Fruit fly (Drosophila melanogaster) whole organism, embryonic: ENCODE results near the gene CG45428.

Source experiments
- C15 ChIP-seq: fragments of 200-800 bp; sonication (Bioruptor generic); IDR thresholded peaks from 3 replicates; pipeline ENCODE4 v1.3.6; 2022; ENCODE audit warnings: missing biosample characterization, missing genetic modification characterization
- CG11504 ChIP-seq: fragments of 200-800 bp; sonication (Bioruptor generic); optimal IDR thresholded peaks from 3 replicates; lab custom pipeline; 2019; ENCODE audit warnings: missing biosample characterization, mild to moderate bottlenecking, missing genetic modification characterization, moderate library complexity
- CG11560 ChIP-seq: fragments of 200-800 bp; sonication (Bioruptor generic); IDR thresholded peaks from 3 replicates; pipeline ENCODE4 v1.3.6; 2022; ENCODE audit warnings: missing biosample characterization, missing genetic modification characterization
- CG11723 ChIP-seq: fragments of 200-800 bp; sonication (Bioruptor generic); optimal IDR thresholded peaks from 2 replicates; lab custom pipeline; 2017; ENCODE audit warnings: missing biosample characterization, mild to moderate bottlenecking, missing genetic modification characterization
- CG12155 ChIP-seq: fragments of 200-800 bp; sonication (Bioruptor generic); optimal IDR thresholded peaks from 3 replicates; lab custom pipeline; 2016; ENCODE audit warnings: missing biosample characterization, missing genetic modification characterization
- CG1233 ChIP-seq: fragments of 200-800 bp; sonication (Bioruptor generic); optimal IDR thresholded peaks from 4 replicates; lab custom pipeline; 2018; ENCODE audit warnings: missing biosample characterization, mild to moderate bottlenecking, missing genetic modification characterization
- CG12659 ChIP-seq: fragments of 200-800 bp; sonication (Bioruptor generic); optimal IDR thresholded peaks from 3 replicates; lab custom pipeline; 2017; ENCODE audit warnings: mild to moderate bottlenecking, missing biosample characterization, missing genetic modification reagents, missing genetic modification characterization
- CG13123 ChIP-seq: fragments of 200-800 bp; sonication (Bioruptor generic); optimal IDR thresholded peaks from 2 replicates; lab custom pipeline; 2016; ENCODE audit warnings: missing biosample characterization, missing genetic modification characterization
- CG13287 ChIP-seq: fragments of 200-800 bp; sonication (Bioruptor generic); IDR thresholded peaks from 2 replicates; pipeline ENCODE4 v1.3.6; 2022; ENCODE audit warnings: missing biosample characterization, missing genetic modification characterization; ENCODE audit not compliant: partially characterized antibody
- CG14050 ChIP-seq: fragments of 200-800 bp; sonication (Bioruptor generic); IDR thresholded peaks from 3 replicates; pipeline ENCODE4 v1.3.6; 2022; ENCODE audit warnings: missing biosample characterization, missing genetic modification characterization
- CG1603 ChIP-seq: fragments of 200-800 bp; sonication (Bioruptor generic); optimal IDR thresholded peaks from 2 replicates; lab custom pipeline; 2019; ENCODE audit warnings: missing biosample characterization, mild to moderate bottlenecking, missing genetic modification characterization, moderate library complexity
- CG17829 ChIP-seq: fragments of 200-800 bp; optimal IDR thresholded peaks from 2 replicates; lab custom pipeline; 2019; ENCODE audit warnings: missing biosample characterization, mild to moderate bottlenecking, missing genetic modification characterization, moderate library complexity
- CG18011 ChIP-seq: fragments of 200-800 bp; sonication (Bioruptor generic); optimal IDR thresholded peaks from 2 replicates; lab custom pipeline; 2017; ENCODE audit warnings: missing biosample characterization, missing genetic modification characterization, mild to moderate bottlenecking, moderate library complexity, missing genotype
- CG2889 ChIP-seq: fragments of 200-800 bp; sonication (Bioruptor generic); IDR thresholded peaks from 3 replicates; pipeline ENCODE4 v1.3.6; 2022; ENCODE audit warnings: missing biosample characterization, missing genetic modification characterization
- CG3065 ChIP-seq: fragments of 200-800 bp; sonication (Bioruptor generic); optimal IDR thresholded peaks from 2 replicates; lab custom pipeline; 2016; ENCODE audit warnings: missing biosample characterization, missing genetic modification characterization
- CG3163 ChIP-seq: fragments of 200-800 bp; sonication (Bioruptor generic); optimal IDR thresholded peaks from 3 replicates; lab custom pipeline; 2016; ENCODE audit warnings: missing biosample characterization, missing genetic modification characterization
- CG34376 ChIP-seq: fragments of 200-800 bp; sonication (Bioruptor generic); optimal IDR thresholded peaks from 2 replicates; lab custom pipeline; 2018; ENCODE audit warnings: missing biosample characterization, mild to moderate bottlenecking, missing genetic modification characterization
- CG34422 ChIP-seq: fragments of 200-800 bp; sonication (Bioruptor generic); IDR thresholded peaks from 3 replicates; pipeline ENCODE4 v1.3.6; 2022; ENCODE audit warnings: missing biosample characterization, missing genetic modification characterization
- CG42726 ChIP-seq: fragments of 200-800 bp; sonication (Bioruptor generic); IDR thresholded peaks from 2 replicates; pipeline ENCODE4 v1.3.6; 2022; ENCODE audit warnings: missing biosample characterization, missing genetic modification characterization; ENCODE audit not compliant: partially characterized antibody
- CG4854 ChIP-seq: fragments of 200-800 bp; sonication (Bioruptor generic); optimal IDR thresholded peaks from 2 replicates; lab custom pipeline; 2016; ENCODE audit warnings: missing biosample characterization, missing genetic modification characterization, inconsistent platforms
- CG6175 ChIP-seq: fragments of 200-800 bp; sonication (Bioruptor generic); IDR thresholded peaks from 3 replicates; pipeline ENCODE4 v1.3.6; 2022; ENCODE audit warnings: missing biosample characterization, missing genetic modification characterization
- CG6765 ChIP-seq: fragments of 200-800 bp; sonication (Bioruptor generic); optimal IDR thresholded peaks from 3 replicates; lab custom pipeline; 2017; ENCODE audit warnings: missing biosample characterization, mild to moderate bottlenecking, missing genetic modification characterization
- CG6791 ChIP-seq: fragments of 200-800 bp; sonication (Bioruptor generic); IDR thresholded peaks from 3 replicates; pipeline ENCODE4 v1.3.6; 2022; ENCODE audit warnings: missing biosample characterization, missing genetic modification characterization; ENCODE audit not compliant: partially characterized antibody
- CG7271 ChIP-seq: fragments of 200-800 bp; sonication (Bioruptor generic); optimal IDR thresholded peaks from 2 replicates; lab custom pipeline; 2018; ENCODE audit warnings: missing biosample characterization, mild to moderate bottlenecking, missing genetic modification characterization, moderate library complexity
- CG7556 ChIP-seq: fragments of 200-800 bp; sonication (Bioruptor generic); optimal IDR thresholded peaks from 2 replicates; lab custom pipeline; 2017; ENCODE audit warnings: missing biosample characterization, mild to moderate bottlenecking, missing genetic modification characterization
- CG7786 ChIP-seq: fragments of 200-800 bp; sonication (Bioruptor generic); optimal IDR thresholded peaks from 2 replicates; lab custom pipeline; 2016; ENCODE audit warnings: missing biosample characterization, missing genetic modification characterization
- CG9609 ChIP-seq: fragments of 200-800 bp; sonication (Bioruptor generic); optimal IDR thresholded peaks from 3 replicates; lab custom pipeline; 2016; ENCODE audit warnings: missing biosample characterization, missing genetic modification characterization
- CoRest ChIP-seq: fragments of 200-800 bp; sonication (Bioruptor generic); optimal IDR thresholded peaks from 3 replicates; lab custom pipeline; 2018; ENCODE audit warnings: missing biosample characterization, mild to moderate bottlenecking, missing genetic modification characterization, moderate library complexity
- Dek ChIP-seq: fragments of 200-800 bp; sonication (Bioruptor generic); optimal IDR thresholded peaks from 3 replicates; lab custom pipeline; 2019; ENCODE audit warnings: missing biosample characterization, mild to moderate bottlenecking, missing genetic modification characterization, moderate library complexity
- Dip3 ChIP-seq: fragments of 200-800 bp; sonication (Bioruptor generic); optimal IDR thresholded peaks from 3 replicates; lab custom pipeline; 2016; ENCODE audit warnings: missing biosample characterization, missing genetic modification characterization
- Doc2 ChIP-seq: fragments of 200-800 bp; sonication (Bioruptor generic); IDR thresholded peaks from 2 replicates; pipeline ENCODE4 v1.3.6; 2022; ENCODE audit warnings: missing biosample characterization, missing genetic modification characterization
- ERR ChIP-seq: fragments of 200-800 bp; sonication (Bioruptor generic); optimal IDR thresholded peaks from 2 replicates; lab custom pipeline; 2016; ENCODE audit warnings: missing biosample characterization, missing genetic modification characterization
- H15 ChIP-seq: fragments of 200-800 bp; sonication (Bioruptor generic); IDR thresholded peaks from 3 replicates; pipeline ENCODE4 v1.3.6; 2022; ENCODE audit warnings: missing biosample characterization, missing genetic modification characterization
- Hey ChIP-seq: fragments of 200-800 bp; sonication (Bioruptor generic); optimal IDR thresholded peaks from 3 replicates; lab custom pipeline; 2018; ENCODE audit warnings: missing biosample characterization, mild to moderate bottlenecking, missing genetic modification characterization
- Hr51 ChIP-seq, 2 experiments: fragments of 200-800 bp; sonication (Bioruptor generic); optimal IDR thresholded peaks; 2 replicates in 1 of 2; 3 replicates in 1 of 2; lab custom pipeline; 2016 to 2018; ENCODE audit warnings: missing biosample characterization in 2 of 2, missing genetic modification characterization in 2 of 2, mild to moderate bottlenecking in 1 of 2, moderate library complexity in 1 of 2
- PHDP ChIP-seq: fragments of 200-800 bp; sonication (Bioruptor generic); optimal IDR thresholded peaks from 3 replicates; lab custom pipeline; 2018; ENCODE audit warnings: missing biosample characterization, mild to moderate bottlenecking, missing genetic modification characterization, moderate library complexity
- Sry-δ ChIP-seq: fragments of 200-800 bp; sonication (Bioruptor generic); optimal IDR thresholded peaks from 2 replicates; lab custom pipeline; 2016; ENCODE audit warnings: missing biosample characterization, missing genetic modification characterization
- amos ChIP-seq: fragments of 200-800 bp; sonication (Bioruptor generic); IDR thresholded peaks from 2 replicates; pipeline ENCODE4 v1.3.6; 2022; ENCODE audit warnings: missing biosample characterization, missing genetic modification characterization; ENCODE audit not compliant: partially characterized antibody
- bab2 ChIP-seq: fragments of 200-800 bp; sonication (Bioruptor generic); optimal IDR thresholded peaks from 2 replicates; lab custom pipeline; 2016; ENCODE audit warnings: missing biosample characterization, missing genetic modification characterization
- chif ChIP-seq, 2 experiments: fragments of 200-800 bp; sonication (Bioruptor generic); optimal IDR thresholded peaks; 3 replicates each; lab custom pipeline; 2016; ENCODE audit warnings: missing biosample characterization in 2 of 2, missing genetic modification characterization in 2 of 2
- dmrt99B ChIP-seq: fragments of 200-800 bp; sonication (Bioruptor generic); optimal IDR thresholded peaks from 2 replicates; lab custom pipeline; 2018; ENCODE audit warnings: missing biosample characterization, mild to moderate bottlenecking, missing genetic modification characterization, moderate library complexity
- gsb-n ChIP-seq: fragments of 200-800 bp; sonication (Bioruptor generic); optimal IDR thresholded peaks from 3 replicates; lab custom pipeline; 2018; ENCODE audit warnings: missing biosample characterization, mild to moderate bottlenecking, missing genetic modification characterization
- jing ChIP-seq: fragments of 200-800 bp; sonication (Bioruptor generic); optimal IDR thresholded peaks from 2 replicates; lab custom pipeline; 2018; ENCODE audit warnings: missing biosample characterization, mild to moderate bottlenecking, missing genetic modification characterization
- ken ChIP-seq: fragments of 200-800 bp; sonication (Bioruptor generic); IDR thresholded peaks from 3 replicates; pipeline ENCODE4 v1.3.6; 2022; ENCODE audit warnings: missing biosample characterization, missing genetic modification characterization
- nau ChIP-seq: fragments of 200-800 bp; sonication (Bioruptor generic); optimal IDR thresholded peaks from 3 replicates; lab custom pipeline; 2017; ENCODE audit warnings: missing biosample characterization, mild to moderate bottlenecking, missing genetic modification characterization, missing genetic modification reagents
- nerfin-1 ChIP-seq: fragments of 200-800 bp; sonication (Bioruptor generic); optimal IDR thresholded peaks from 3 replicates; lab custom pipeline; 2019; ENCODE audit warnings: missing biosample characterization, mild to moderate bottlenecking, missing genetic modification characterization, moderate library complexity
- onecut ChIP-seq: fragments of 200-800 bp; sonication (Bioruptor generic); IDR thresholded peaks from 2 replicates; pipeline ENCODE4 v1.3.6; 2022; ENCODE audit warnings: missing biosample characterization, missing genetic modification characterization
- org-1 ChIP-seq: fragments of 200-800 bp; sonication (Bioruptor generic); optimal IDR thresholded peaks from 2 replicates; lab custom pipeline; 2017; ENCODE audit warnings: missing biosample characterization, missing genetic modification characterization
- sc ChIP-seq, 3 experiments: fragments of >200 bp in 2 of 3; fragments of 200-800 bp in 1 of 3; sonication (Bioruptor generic) in 1 of 3; optimal IDR thresholded peaks; 2 replicates in 2 of 3; 3 replicates in 1 of 3; lab custom pipeline; 2017; ENCODE audit warnings: mild to moderate bottlenecking in 1 of 3, missing biosample characterization in 1 of 3, missing genetic modification characterization in 1 of 3, missing genetic modification reagents in 1 of 3

CG45428 gene

dm6 chr3L:22868070-22868469, 31.2 kb upstream of the CG45428 start, which contains the start of gene EMC4 (continued):
- TF ChIP-seq CG4854 (GFP tag; lab: Kevin White, UChicago) (peak; percentile 53), CG6765 (GFP tag; lab: Kevin White, UChicago) (no peak), chif (GFP tag; optimal IDR thresholded peaks at IDR 0.05; lab: Kevin White, UChicago) (peak; percentile 22 to 51), gsb-n (tag; lab: Kevin White, UChicago) (peak; percentile 11), sc (optimal IDR thresholded peaks at IDR 0.05; lab: Kevin White, UChicago) (no peak), sc (GFP tag; optimal IDR thresholded peaks at IDR 0.05; lab: Kevin White, UChicago) (no peak), H15 (no peak), CG17829 (tag; lab: Kevin White, UChicago) (peak; percentile 64), CG7556 (peak; percentile 29), CG1603 (peak; percentile 57), Doc2 (no peak), Dip3 (GFP tag; lab: Kevin White, UChicago) (no peak), amos (GFP tag; lab: Robert Waterston, UW) (peak; percentile 76), CG12659 (GFP tag; lab: Kevin White, UChicago) (peak; percentile 60), CG11560 (no peak), CG3065 (GFP tag; lab: Kevin White, UChicago) (no peak), CG11504 (peak; percentile 29), CG7786 (peak; percentile 58), CG13287 (GFP tag; lab: Robert Waterston, UW) (peak; percentile 80), Sry-δ (GFP tag; lab: Kevin White, UChicago) (peak; percentile 76), ERR (peak; percentile 37), CG3163 (GFP tag; lab: Kevin White, UChicago) (peak; percentile 39), nau (GFP tag; lab: Kevin White, UChicago) (peak; percentile 43), Hr51 (GFP tag; optimal IDR thresholded peaks at IDR 0.05; lab: Kevin White, UChicago) (peak; percentile 8 to 47), CoRest (peak; percentile 34), Hey (tag; lab: Kevin White, UChicago) (no peak), CG6175 (GFP tag; lab: Robert Waterston, UW) (peak; percentile 21; the same call in 1 of the 3 replicates), CG13123 (GFP tag; lab: Kevin White, UChicago) (peak; percentile 3), CG14050 (GFP tag; lab: Robert Waterston, UW) (0 out of 3 replicates have a peak, but pooled peaks have one; percentile 21), CG18011 (GFP tag; lab: Kevin White, UChicago) (peak; percentile 84), PHDP (peak; percentile 15), CG42726 (GFP tag; lab: Robert Waterston, UW) (peak; percentile 44; the same call in 1 of the 2 replicates), CG34376 (GFP tag; lab: Kevin White, UChicago) (peak; percentile 53), CG6791 (GFP tag; lab: Robert Waterston, UW) (peak; percentile 79), Dek (tag; lab: Kevin White, UChicago) (peak; percentile 14), org-1 (GFP tag; lab: Kevin White, UChicago) (no peak), CG7271 (no peak), CG2889 (GFP tag; lab: Robert Waterston, UW) (no peak), CG1233 (peak; percentile 22), CG9609 (GFP tag; lab: Kevin White, UChicago) (peak; percentile 40), onecut (peak; percentile 35), C15 (GFP tag; lab: Robert Waterston, UW) (no peak), bab2 (GFP tag; lab: Kevin White, UChicago) (peak; percentile 36), CG34422 (0 out of 3 replicates have a peak, but pooled peaks have one; percentile 18), CG12155 (GFP tag; lab: Kevin White, UChicago) (peak; percentile 40), dmrt99B (tag; lab: Kevin White, UChicago) (no peak), ken (GFP tag; lab: Robert Waterston, UW) (no peak; the same call in 2 of the 3 replicates), jing (GFP tag; lab: Kevin White, UChicago) (no peak), CG11723 (GFP tag; lab: Kevin White, UChicago) (no peak), nerfin-1 (tag; lab: Kevin White, UChicago) (peak; percentile 14)
